Fruit fly (Drosophila melanogaster): ENCODE measurements around the gene Neos.

Gene Neos

DNA sequence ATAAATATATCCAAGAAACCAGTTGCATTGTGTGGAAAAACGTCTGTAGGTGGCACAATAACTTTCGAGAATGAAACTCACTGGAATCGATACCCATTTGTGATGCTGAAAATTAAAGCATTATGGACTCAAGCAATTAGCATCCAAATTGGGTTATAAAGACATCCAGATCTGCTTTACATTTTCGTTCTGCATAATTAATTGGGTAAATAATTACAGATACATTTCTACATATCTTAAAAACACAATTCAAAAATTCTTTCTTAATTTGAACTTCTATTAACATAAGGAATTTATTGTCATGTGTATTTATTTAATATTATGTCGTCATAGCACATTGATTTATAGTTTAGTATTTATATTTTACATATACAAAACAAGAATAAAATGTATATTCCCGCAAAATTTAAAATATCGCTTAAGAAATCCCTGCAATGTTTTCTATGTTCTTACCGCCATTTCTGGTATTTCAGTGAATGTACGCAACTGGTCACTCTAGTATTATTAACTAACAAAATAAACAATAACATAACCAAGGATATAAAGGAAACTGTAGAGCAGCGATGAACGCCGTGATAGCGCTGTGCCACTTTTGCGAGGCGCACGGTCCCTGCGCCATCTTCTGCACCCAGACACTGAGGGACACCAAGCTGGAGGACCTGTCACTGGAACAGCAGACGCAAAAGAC is 3.2 kb upstream of the Neos start, which contains the start of the genes CG14829 and BHD:
TSS of gene CG14829 (minus strand) at position 51 of the 688 bp plus-strand sequence.
TSS of gene BHD (plus strand) at position 471 of the 688 bp plus-strand sequence.
- peak; percentile 13; the same call in 1 of the 2 replicates for TF ChIP-seq amos (GFP tag; IDR thresholded peaks at IDR 0.05; ENCODE audit: partially characterized antibody)
- TF ChIP-seq CG12236 (GFP tag; optimal IDR thresholded peaks at IDR 0.05) = no peak
- TF ChIP-seq CG9797 (GFP tag; optimal IDR thresholded peaks at IDR 0.05) = peak; percentile 60
- TF ChIP-seq CG16863 (GFP tag; optimal IDR thresholded peaks at IDR 0.05) = no peak
- TF ChIP-seq CG9609 (GFP tag; optimal IDR thresholded peaks at IDR 0.05) = no peak
- TF ChIP-seq kah (GFP tag; optimal IDR thresholded peaks at IDR 0.05) = no peak
- no peak for TF ChIP-seq CG15601 (tag; optimal IDR thresholded peaks at IDR 0.05)
- TF ChIP-seq esg (GFP tag; conservative IDR thresholded peaks at IDR 0.05) = no peak
- TF ChIP-seq CG7987 (GFP tag; optimal IDR thresholded peaks at IDR 0.05) = no peak
- no peak for TF ChIP-seq CG5953 (GFP tag; IDR thresholded peaks at IDR 0.05)
- TF ChIP-seq YL-1 (GFP tag; optimal IDR thresholded peaks at IDR 0.05) = peak; percentile 48
- TF ChIP-seq stwl (tag; optimal IDR thresholded peaks at IDR 0.05) = peak; percentile 86
- TF ChIP-seq CG14965 (GFP tag; optimal IDR thresholded peaks at IDR 0.05; ENCODE audit: borderline replicate concordance) = no peak
- TF ChIP-seq MESR4 (GFP tag; optimal IDR thresholded peaks at IDR 0.05) = peak; percentile 42
- TF ChIP-seq Myb (GFP tag; optimal IDR thresholded peaks at IDR 0.05) = no peak
- no peak for TF ChIP-seq CG3995 (GFP tag; optimal IDR thresholded peaks at IDR 0.05)
- TF ChIP-seq Asciz (GFP tag; optimal IDR thresholded peaks at IDR 0.05) = no peak
- TF ChIP-seq CG18619 (GFP tag; optimal IDR thresholded peaks at IDR 0.05) = no peak
- no peak for TF ChIP-seq CG2678 (tag; optimal IDR thresholded peaks at IDR 0.05)
- no peak for TF ChIP-seq Poxn (GFP tag; IDR thresholded peaks at IDR 0.05)
- no peak for TF ChIP-seq CG10366 (GFP tag; IDR thresholded peaks at IDR 0.05)
- peak; percentile 65; the same call in 1 of the 2 replicates for TF ChIP-seq E2f2 (GFP tag; IDR thresholded peaks at IDR 0.05)
- no peak for TF ChIP-seq CG15479 (GFP tag; optimal IDR thresholded peaks at IDR 0.05)
- no peak for TF ChIP-seq CG11398 (GFP tag; optimal IDR thresholded peaks at IDR 0.05)
- peak; percentile 49; the same call in 1 of the 4 replicates for TF ChIP-seq Dll (GFP tag; IDR thresholded peaks at IDR 0.05; ENCODE audit: partially characterized antibody)
- no peak for TF ChIP-seq vnd (GFP tag; IDR thresholded peaks at IDR 0.05; ENCODE audit: partially characterized antibody)
- no peak for TF ChIP-seq CG17361 (GFP tag; IDR thresholded peaks at IDR 0.05)
- TF ChIP-seq Dbx (GFP tag; IDR thresholded peaks at IDR 0.05) = no peak
- TF ChIP-seq Usf (GFP tag; optimal IDR thresholded peaks at IDR 0.05) = no peak
- TF ChIP-seq cad (GFP tag; optimal IDR thresholded peaks at IDR 0.05) = no peak
- 0 out of 2 replicates have a peak, but pooled peaks have one; percentile 14 for TF ChIP-seq Scr (GFP tag; IDR thresholded peaks at IDR 0.05; ENCODE audit: partially characterized antibody)
- no peak for TF ChIP-seq so (GFP tag; IDR thresholded peaks at IDR 0.05)
- peak in 1 of 2 experiments; percentile 66 for TF ChIP-seq Pdp1 (GFP tag; optimal IDR thresholded peaks at IDR 0.05)
- TF ChIP-seq zen2 (GFP tag; IDR thresholded peaks at IDR 0.05; ENCODE audit: partially characterized antibody) = no peak
- TF ChIP-seq aop (GFP tag; IDR thresholded peaks at IDR 0.05) = no peak
- no peak for TF ChIP-seq tup (GFP tag; optimal IDR thresholded peaks at IDR 0.05)
- TF ChIP-seq ttk (GFP tag; IDR thresholded peaks at IDR 0.05) = no peak
- TF ChIP-seq ara (GFP tag; IDR thresholded peaks at IDR 0.05) = no peak
- TF ChIP-seq wdn (GFP tag; IDR thresholded peaks at IDR 0.05) = no peak
- TF ChIP-seq CG12104 (GFP tag; optimal IDR thresholded peaks at IDR 0.05) = no peak
- TF ChIP-seq fd64A (GFP tag; optimal IDR thresholded peaks at IDR 0.05) = no peak
- TF ChIP-seq wor (GFP tag; IDR thresholded peaks at IDR 0.05) = no peak
- TF ChIP-seq CG15514 (GFP tag; optimal IDR thresholded peaks at IDR 0.05) = no peak
- peak; percentile 22 for TF ChIP-seq CG4617 (GFP tag; optimal IDR thresholded peaks at IDR 0.05; ENCODE audit: borderline replicate concordance)
- TF ChIP-seq zfh1 (GFP tag; IDR thresholded peaks at IDR 0.05) = no peak
- no peak for TF ChIP-seq p53 (GFP tag; optimal IDR thresholded peaks at IDR 0.05)
- TF ChIP-seq CG6765 (GFP tag; optimal IDR thresholded peaks at IDR 0.05) = no peak
- TF ChIP-seq gfzf (GFP tag; optimal IDR thresholded peaks at IDR 0.05) = peak; percentile 71
- TF ChIP-seq pzg (GFP tag; optimal IDR thresholded peaks at IDR 0.05) = peak; percentile 48

Measured in whole organism, embryonic.